Fruit fly (Drosophila melanogaster): ENCODE results near the gene CG14722.

DNA sequence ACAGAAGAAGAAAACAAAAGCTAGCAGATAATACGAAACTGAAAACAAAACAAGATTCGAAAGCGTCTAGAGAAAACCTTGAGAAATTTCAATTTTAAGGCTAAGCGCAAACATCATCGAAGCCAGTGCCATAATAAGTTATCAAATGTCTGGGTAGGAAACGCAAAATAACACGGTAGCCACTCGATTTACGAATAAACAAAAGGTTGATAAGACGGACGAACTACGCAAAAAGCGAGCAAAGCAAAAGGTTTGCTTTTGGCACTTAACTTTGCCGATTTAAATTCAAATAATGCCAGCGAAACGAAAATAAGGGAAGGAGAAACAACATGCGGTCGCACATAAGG lies 16.4 kb downstream of the CG14722 start:
- no peak for TF ChIP-seq CG16813 (GFP tag; IDR thresholded peaks at IDR 0.05; ENCODE audit: partially characterized antibody)
- no peak for TF ChIP-seq CG10366 (GFP tag; IDR thresholded peaks at IDR 0.05)
- no peak for TF ChIP-seq CG2116 (GFP tag; optimal IDR thresholded peaks at IDR 0.05)
- no peak for TF ChIP-seq caup (GFP tag; optimal IDR thresholded peaks at IDR 0.05; ENCODE audit: severe bottlenecking)
- no peak for TF ChIP-seq CG8388 (GFP tag; optimal IDR thresholded peaks at IDR 0.05)
- no peak for TF ChIP-seq Asciz (GFP tag; optimal IDR thresholded peaks at IDR 0.05)
- TF ChIP-seq D19B (GFP tag; optimal IDR thresholded peaks at IDR 0.05), result no peak
- no peak for TF ChIP-seq CG2678 (tag; optimal IDR thresholded peaks at IDR 0.05)
- TF ChIP-seq row (GFP tag; IDR thresholded peaks at IDR 0.05), result no peak
